Worm (Caenorhabditis elegans) whole organism, midembryonic: ENCODE measurements around the gene srw-112.

Experiments
- T22C8.4 ChIP-seq: fragments of 200-800 bp; sonication (Bioruptor generic); IDR thresholded peaks from 2 replicates; pipeline ENCODE4 v1.3.6; 2022; ENCODE audit warnings: missing genetic modification characterization, missing compliant biosample characterization
- med-1 ChIP-seq: sonication (generic microtip); optimal IDR thresholded peaks from 2 replicates; lab custom pipeline; 2017; ENCODE audit warnings: missing genetic modification characterization, mild to moderate bottlenecking, missing compliant biosample characterization, antibody characterized with exemption, missing genetic modification reagents; ENCODE audit not compliant: insufficient read depth
- ztf-29 ChIP-seq: fragments of 200-800 bp; sonication (Bioruptor generic); IDR thresholded peaks from 2 replicates; pipeline ENCODE4 v1.3.6; 2022; ENCODE audit warnings: missing genetic modification reagents, missing genetic modification characterization, missing compliant biosample characterization

ce11 chrV:2993816-2994215 is 12.0 kb downstream of the srw-112 start, which contains the start of gene srw-115:
- no peak for TF ChIP-seq ztf-29
- no peak for TF ChIP-seq med-1 (GFP tag; lab: Kevin White, UChicago)
- no peak for TF ChIP-seq T22C8.4
